Worm (Caenorhabditis elegans) whole organism, L2 larva: ENCODE results near the gene sod-3.

Source experiments
- ZK546.5 ChIP-seq: sonication (generic microtip); optimal IDR thresholded peaks from 2 replicates; lab custom pipeline; 2017; ENCODE audit warnings: missing biosample characterization, missing genetic modification characterization
- alr-1 ChIP-seq: fragments of 150-350 bp; optimal IDR thresholded peaks from 2 replicates; lab custom pipeline; 2014; ENCODE audit warnings: missing biosample characterization, missing genetic modification characterization
- ama-1 ChIP-seq: fragments of 150-350 bp; optimal IDR thresholded peaks from 2 replicates; lab custom pipeline; 2018; ENCODE audit warnings: inconsistent platforms
- crh-2 ChIP-seq: sonication (generic microtip); optimal IDR thresholded peaks from 2 replicates; lab custom pipeline; 2017; ENCODE audit warnings: missing biosample characterization, missing genetic modification characterization
- elt-1 ChIP-seq: fragments of 150-350 bp; optimal IDR thresholded peaks from 2 replicates; lab custom pipeline; 2014; ENCODE audit warnings: missing biosample characterization, missing genetic modification characterization
- fos-1 ChIP-seq: fragments of 150-350 bp; optimal IDR thresholded peaks from 2 replicates; lab custom pipeline; 2014; ENCODE audit warnings: missing biosample characterization, missing genetic modification characterization
- lsy-2 ChIP-seq, 2 experiments: fragments of 150-350 bp in 1 of 2; sonication (generic microtip) in 1 of 2; optimal IDR thresholded peaks; 2 replicates each; lab custom pipeline; 2014 to 2017; ENCODE audit warnings: missing biosample characterization in 2 of 2, missing genetic modification characterization in 2 of 2
- mab-5 ChIP-seq: fragments of 150-350 bp; optimal IDR thresholded peaks from 2 replicates; lab custom pipeline; 2014; ENCODE audit warnings: missing biosample characterization, missing genetic modification characterization
- nhr-12 ChIP-seq: fragments of 150-350 bp; optimal IDR thresholded peaks from 2 replicates; lab custom pipeline; 2014; ENCODE audit warnings: missing biosample characterization, missing genetic modification characterization
- nhr-237 ChIP-seq: fragments of 150-350 bp; optimal IDR thresholded peaks from 2 replicates; lab custom pipeline; 2014; ENCODE audit warnings: missing biosample characterization, missing genetic modification characterization
- sem-4 ChIP-seq: fragments of 150-350 bp; optimal IDR thresholded peaks from 2 replicates; lab custom pipeline; 2014; ENCODE audit warnings: missing biosample characterization, missing genetic modification reagents, missing genetic modification characterization
- sma-3 ChIP-seq: sonication (generic microtip); optimal IDR thresholded peaks from 2 replicates; lab custom pipeline; 2016; ENCODE audit warnings: missing genetic modification reagents, missing genetic modification characterization, missing compliant biosample characterization
- sma-9 ChIP-seq, 2 experiments: fragments of 150-350 bp in 1 of 2; sonication (generic microtip) in 1 of 2; optimal IDR thresholded peaks; 2 replicates each; lab custom pipeline; 2014 to 2016; ENCODE audit warnings: missing genetic modification characterization in 2 of 2, mild to moderate bottlenecking in 1 of 2, missing biosample characterization in 1 of 2, missing compliant biosample characterization in 1 of 2, missing genetic modification reagents in 1 of 2, moderate library complexity in 1 of 2
- zag-1 ChIP-seq: fragments of 150-350 bp; optimal IDR thresholded peaks from 2 replicates; lab custom pipeline; 2014; ENCODE audit warnings: missing biosample characterization, missing genetic modification characterization
- ztf-4 ChIP-seq: fragments of 150-350 bp; optimal IDR thresholded peaks from 2 replicates; lab custom pipeline; 2014; ENCODE audit warnings: missing biosample characterization, missing genetic modification characterization

The sod-3 gene

ce11 chrX:17140447-17140846 lies 47.9 kb downstream of the sod-3 start:
- no peak for TF ChIP-seq elt-1 (tag; lab: Kevin White, UChicago)
- TF ChIP-seq sma-3 (GFP tag; lab: Kevin White, UChicago) = peak; percentile 23
- TF ChIP-seq ama-1 = no peak
- TF ChIP-seq nhr-12 (tag; lab: Kevin White, UChicago) = no peak
- TF ChIP-seq nhr-237 (tag; lab: Kevin White, UChicago) = no peak
- TF ChIP-seq fos-1 (tag; lab: Kevin White, UChicago) = peak; percentile 47
- peak; percentile 16 for TF ChIP-seq crh-2
- TF ChIP-seq mab-5 (tag; lab: Kevin White, UChicago) = no peak
- peak in 1 of 2 experiments; percentile 9 for TF ChIP-seq lsy-2 (tag; optimal IDR thresholded peaks at IDR 0.05; lab: Kevin White, UChicago)
- no peak for TF ChIP-seq ztf-4 (tag; lab: Kevin White, UChicago)
- TF ChIP-seq sem-4 (tag; lab: Kevin White, UChicago) = no peak
- TF ChIP-seq sma-9 (GFP tag; optimal IDR thresholded peaks at IDR 0.05; lab: Kevin White, UChicago) = peak; percentile 27
- no peak for TF ChIP-seq sma-9 (tag; optimal IDR thresholded peaks at IDR 0.05; lab: Kevin White, UChicago)
- no peak for TF ChIP-seq zag-1 (tag; lab: Kevin White, UChicago)
- no peak for TF ChIP-seq alr-1 (tag; lab: Kevin White, UChicago)
- TF ChIP-seq ZK546.5 (tag; lab: Kevin White, UChicago) = no peak
